Fruit fly (Drosophila melanogaster) whole organism, embryonic: ENCODE measurements around the gene ProRS-m.

ENCODE experiments used
- CG10366 ChIP-seq: fragments of 200-800 bp; sonication (Bioruptor generic); IDR thresholded peaks from 2 replicates; pipeline ENCODE4 v1.3.6; 2022; ENCODE audit warnings: missing biosample characterization, missing genetic modification characterization
- CG12299 ChIP-seq: fragments of 200-800 bp; sonication (Bioruptor generic); optimal IDR thresholded peaks from 2 replicates; lab custom pipeline; 2018; ENCODE audit warnings: missing biosample characterization, mild to moderate bottlenecking, missing genetic modification characterization
- CG12391 ChIP-seq: fragments of 200-800 bp; sonication (Bioruptor generic); optimal IDR thresholded peaks from 3 replicates; lab custom pipeline; 2018; ENCODE audit warnings: missing biosample characterization, mild to moderate bottlenecking, missing genetic modification characterization, moderate library complexity
- CG13624 ChIP-seq: fragments of 200-800 bp; sonication (Bioruptor generic); optimal IDR thresholded peaks from 2 replicates; lab custom pipeline; 2016; ENCODE audit warnings: missing biosample characterization, missing genetic modification characterization
- CG15073 ChIP-seq: fragments of 200-800 bp; sonication (Bioruptor generic); optimal IDR thresholded peaks from 2 replicates; lab custom pipeline; 2016; ENCODE audit warnings: missing biosample characterization, missing genetic modification characterization
- CG15601 ChIP-seq: fragments of 200-800 bp; sonication (Bioruptor generic); optimal IDR thresholded peaks from 3 replicates; lab custom pipeline; 2019; ENCODE audit warnings: missing biosample characterization, mild to moderate bottlenecking, missing genetic modification characterization, moderate library complexity
- CG1602 ChIP-seq: fragments of 200-800 bp; sonication (Bioruptor generic); optimal IDR thresholded peaks from 3 replicates; lab custom pipeline; 2016; ENCODE audit warnings: missing biosample characterization, missing genetic modification characterization
- CG17385 ChIP-seq: fragments of 200-800 bp; sonication (Bioruptor generic); optimal IDR thresholded peaks from 3 replicates; lab custom pipeline; 2018; ENCODE audit warnings: missing biosample characterization, mild to moderate bottlenecking, missing genetic modification characterization
- CG18619 ChIP-seq: fragments of 200-800 bp; sonication (Bioruptor generic); optimal IDR thresholded peaks from 3 replicates; lab custom pipeline; 2017; ENCODE audit warnings: missing biosample characterization, mild to moderate bottlenecking, missing genetic modification characterization
- CG2116 ChIP-seq: fragments of 200-800 bp; sonication (Bioruptor generic); optimal IDR thresholded peaks from 3 replicates; lab custom pipeline; 2018; ENCODE audit warnings: missing biosample characterization, mild to moderate bottlenecking, missing genetic modification characterization
- CG32772 ChIP-seq: fragments of 200-800 bp; sonication (Bioruptor generic); IDR thresholded peaks from 2 replicates; pipeline ENCODE4 v1.3.6; 2022; ENCODE audit warnings: missing biosample characterization, missing genetic modification characterization
- CG3847 ChIP-seq: fragments of 200-800 bp; sonication (Bioruptor generic); IDR thresholded peaks from 2 replicates; pipeline ENCODE4 v1.3.6; 2022; ENCODE audit warnings: missing biosample characterization, missing genetic modification characterization
- CG4707 ChIP-seq: fragments of 200-800 bp; sonication (Bioruptor generic); optimal IDR thresholded peaks from 2 replicates; lab custom pipeline; 2018; ENCODE audit warnings: missing biosample characterization, mild to moderate bottlenecking, missing genetic modification characterization, moderate library complexity
- CG4730 ChIP-seq: fragments of 200-800 bp; sonication (Bioruptor generic); IDR thresholded peaks from 2 replicates; pipeline ENCODE4 v1.3.6; 2022; ENCODE audit warnings: missing biosample characterization, missing genetic modification characterization
- CG6175 ChIP-seq: fragments of 200-800 bp; sonication (Bioruptor generic); IDR thresholded peaks from 3 replicates; pipeline ENCODE4 v1.3.6; 2022; ENCODE audit warnings: missing biosample characterization, missing genetic modification characterization
- CG9797 ChIP-seq: fragments of 200-800 bp; sonication (Bioruptor generic); optimal IDR thresholded peaks from 3 replicates; lab custom pipeline; 2018; ENCODE audit warnings: missing biosample characterization, mild to moderate bottlenecking, missing genetic modification characterization
- Ets65A ChIP-seq: fragments of 200-800 bp; sonication (Bioruptor generic); peaks from one replicate; lab custom pipeline; 2016; ENCODE audit warnings: missing biosample characterization, missing genetic modification characterization
- HLHmδ ChIP-seq: fragments of 200-800 bp; sonication (Bioruptor generic); optimal IDR thresholded peaks from 2 replicates; lab custom pipeline; 2018; ENCODE audit warnings: missing biosample characterization, mild to moderate bottlenecking, missing genetic modification characterization, moderate library complexity
- Opbp ChIP-seq: fragments of 200-800 bp; sonication (Bioruptor generic); IDR thresholded peaks from 3 replicates; pipeline ENCODE4 v1.3.6; 2022; ENCODE audit warnings: missing biosample characterization, missing genetic modification characterization; ENCODE audit not compliant: partially characterized antibody
- Scr ChIP-seq: fragments of 200-800 bp; sonication (Bioruptor generic); IDR thresholded peaks from 2 replicates; pipeline ENCODE4 v1.3.6; 2022; ENCODE audit warnings: missing biosample characterization, missing genetic modification characterization; ENCODE audit not compliant: partially characterized antibody
- Ssrp ChIP-seq: fragments of 200-800 bp; sonication (Bioruptor generic); optimal IDR thresholded peaks from 2 replicates; lab custom pipeline; 2018; ENCODE audit warnings: missing biosample characterization, mild to moderate bottlenecking, missing genetic modification characterization, moderate library complexity
- Xbp1 ChIP-seq: fragments of 200-800 bp; sonication (Bioruptor generic); optimal IDR thresholded peaks from 3 replicates; lab custom pipeline; 2016; ENCODE audit warnings: missing biosample characterization, mild to moderate bottlenecking, missing genetic modification characterization
- al ChIP-seq: fragments of 200-800 bp; sonication (Bioruptor generic); IDR thresholded peaks from 2 replicates; pipeline ENCODE4 v1.3.6; 2022; ENCODE audit warnings: missing biosample characterization, missing genetic modification characterization
- aop ChIP-seq: fragments of 200-800 bp; sonication (Bioruptor generic); IDR thresholded peaks from 2 replicates; pipeline ENCODE4 v1.3.6; 2022; ENCODE audit warnings: missing biosample characterization, missing genetic modification characterization
- her ChIP-seq: fragments of 200-800 bp; sonication (Bioruptor generic); optimal IDR thresholded peaks from 2 replicates; lab custom pipeline; 2016; ENCODE audit warnings: missing biosample characterization, missing genetic modification characterization
- nerfin-2 ChIP-seq: fragments of 200-800 bp; sonication (Bioruptor generic); IDR thresholded peaks from 2 replicates; pipeline ENCODE4 v1.3.6; 2022; ENCODE audit warnings: missing biosample characterization, missing genetic modification characterization; ENCODE audit not compliant: partially characterized antibody
- odd ChIP-seq: fragments of 200-800 bp; sonication (Bioruptor generic); optimal IDR thresholded peaks from 2 replicates; lab custom pipeline; 2017; ENCODE audit warnings: missing biosample characterization, mild to moderate bottlenecking, missing genetic modification characterization
- org-1 ChIP-seq: fragments of 200-800 bp; sonication (Bioruptor generic); optimal IDR thresholded peaks from 2 replicates; lab custom pipeline; 2017; ENCODE audit warnings: missing biosample characterization, missing genetic modification characterization
- pan ChIP-seq, 4 experiments: fragments of >200 bp in 3 of 4; fragments of 200-800 bp in 1 of 4; sonication (Bioruptor generic) in 1 of 4; optimal IDR thresholded peaks in 3 of 4; IDR thresholded peaks in 1 of 4; 2 replicates each; pipeline versions ENCODE4 v1.3.6 to Lab custom; 2017 to 2022; ENCODE audit warnings: missing biosample characterization in 2 of 4, missing genetic modification characterization in 2 of 4, mixed read lengths in 1 of 4
- prd ChIP-seq, 3 experiments: fragments of >200 bp in 2 of 3; fragments of 200-800 bp in 1 of 3; sonication (Bioruptor generic) in 1 of 3; optimal IDR thresholded peaks in 2 of 3; IDR thresholded peaks in 1 of 3; 2 replicates in 2 of 3; 3 replicates in 1 of 3; pipeline versions ENCODE4 v1.3.6 to Lab custom; 2017 to 2022; ENCODE audit warnings: missing biosample characterization in 1 of 3, missing genetic modification characterization in 1 of 3
- ranshi ChIP-seq: fragments of 200-800 bp; sonication (Bioruptor generic); IDR thresholded peaks from 2 replicates; pipeline ENCODE4 v1.3.6; 2022; ENCODE audit warnings: missing biosample characterization, missing genetic modification characterization
- sisA ChIP-seq: fragments of 200-800 bp; sonication (Bioruptor generic); IDR thresholded peaks from 2 replicates; pipeline ENCODE4 v1.3.6; 2022; ENCODE audit warnings: missing biosample characterization, missing genetic modification characterization
- sr ChIP-seq: fragments of 200-800 bp; sonication (Bioruptor generic); IDR thresholded peaks from 3 replicates; pipeline ENCODE4 v1.3.6; 2022; ENCODE audit warnings: missing biosample characterization, missing genetic modification characterization
- zf30C ChIP-seq: fragments of 200-800 bp; sonication (Bioruptor generic); optimal IDR thresholded peaks from 3 replicates; lab custom pipeline; 2018; ENCODE audit warnings: missing biosample characterization, mild to moderate bottlenecking, missing genetic modification characterization

Gene ProRS-m

dm6 chr3L:2651800-2652199, at the start of gene ProRS-m, which contains the start of the genes CG42304 and Snup (continued):
- TF ChIP-seq CG18619 (GFP tag; lab: Kevin White, UChicago) (no peak), CG15073 (GFP tag; lab: Kevin White, UChicago) (no peak), CG32772 (GFP tag; lab: Robert Waterston, UW) (peak; percentile 75), CG15601 (no peak), CG4730 (GFP tag; lab: Robert Waterston, UW) (peak; percentile 68; the same call in 1 of the 2 replicates), CG17385 (GFP tag; lab: Kevin White, UChicago) (no peak), pan (optimal IDR thresholded peaks at IDR 0.05; lab: Kevin White, UChicago) (no peak), pan (GFP tag; optimal IDR thresholded peaks at IDR 0.05 in 1 of 2, IDR thresholded peaks at IDR 0.05 in 1 of 2) (peak in 1 of 2 experiments; percentile 82), odd (no peak), Xbp1 (GFP tag; lab: Kevin White, UChicago) (peak; percentile 36), Scr (GFP tag; lab: Robert Waterston, UW) (no peak), CG4707 (GFP tag; lab: Kevin White, UChicago) (no peak), CG12299 (tag; lab: Kevin White, UChicago) (no peak), aop (GFP tag; lab: Robert Waterston, UW) (no peak), CG10366 (peak; percentile 61), prd (optimal IDR thresholded peaks at IDR 0.05; lab: Kevin White, UChicago) (no peak), prd (GFP tag; IDR thresholded peaks at IDR 0.05; lab: Robert Waterston, UW) (peak; percentile 82), Ssrp (tag; lab: Kevin White, UChicago) (peak; percentile 47), her (no peak), HLHmδ (GFP tag; lab: Kevin White, UChicago) (no peak), CG9797 (GFP tag; lab: Kevin White, UChicago) (peak; percentile 60), CG6175 (GFP tag; lab: Robert Waterston, UW) (no peak), CG1602 (GFP tag; lab: Kevin White, UChicago) (peak; percentile 25), org-1 (no peak), CG2116 (peak; percentile 41), zf30C (GFP tag; lab: Kevin White, UChicago) (peak; percentile 81), CG3847 (GFP tag; lab: Robert Waterston, UW) (peak; percentile 44; the same call in 1 of the 2 replicates), ranshi (GFP tag; lab: Robert Waterston, UW) (peak; percentile 77; the same call in 1 of the 2 replicates), CG12391 (peak; percentile 83), al (GFP tag; lab: Robert Waterston, UW) (peak; percentile 71)

dm6 chr3L:2661322-2661721, 9.7 kb upstream of the ProRS-m start, which contains the start of gene CG33234:
Gene CG33234 (plus strand): TSS chr3L:2661622.
- TF ChIP-seq sr (GFP tag; lab: Robert Waterston, UW) (no peak), Opbp (no peak), nerfin-2 (GFP tag; lab: Robert Waterston, UW) (no peak), sisA (GFP tag; lab: Robert Waterston, UW) (no peak)

- TF ChIP-seq CG13624 (GFP tag; lab: Kevin White, UChicago): no peak
- peak; percentile 10 for TF ChIP-seq Ets65A (GFP tag; lab: Kevin White, UChicago)
Observed at dm6 chr3L:2659339-2659738, 7.7 kb upstream of the ProRS-m start, which contains the start of gene CG33233. Gene CG33233 (plus strand): TSS chr3L:2659639.
